Worm (Caenorhabditis elegans): ENCODE data around the gene lin-13.

DNA sequence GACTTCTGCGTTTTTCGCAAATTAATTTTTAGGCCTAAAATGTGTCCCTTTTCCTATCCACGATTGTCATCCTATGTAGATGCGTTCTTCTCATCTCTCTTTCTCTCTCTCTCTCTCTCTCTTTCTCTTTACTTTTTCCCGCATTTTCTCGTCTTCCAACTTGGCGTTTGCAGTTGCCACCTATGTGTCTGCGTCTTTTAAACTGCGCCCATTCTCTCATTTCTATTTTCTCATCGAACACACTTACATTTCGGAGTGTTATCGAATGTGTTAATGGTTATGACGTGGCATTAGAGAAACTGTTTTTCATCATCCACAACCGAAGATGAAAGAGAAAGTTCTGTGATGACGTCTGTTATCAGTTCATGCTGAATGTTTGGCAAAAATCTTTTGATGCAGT lies 19.2 kb upstream of the lin-13 start:
- TF ChIP-seq zag-1 (tag; optimal IDR thresholded peaks at IDR 0.05) = peak; percentile 44
- peak; percentile 94 for TF ChIP-seq fos-1 (tag; optimal IDR thresholded peaks at IDR 0.05)
- peak; percentile 82 for TF ChIP-seq blmp-1 (tag; optimal IDR thresholded peaks at IDR 0.05; ENCODE audit: insufficient read depth)
- no peak for TF ChIP-seq egl-27 (tag; optimal IDR thresholded peaks at IDR 0.05)
- TF ChIP-seq snpc-4 (tag; optimal IDR thresholded peaks at IDR 0.05) = no peak
- no peak for TF ChIP-seq skn-1 (tag; optimal IDR thresholded peaks at IDR 0.05)
- TF ChIP-seq dmd-4 (tag; optimal IDR thresholded peaks at IDR 0.05) = no peak
- peak; percentile 3 for TF ChIP-seq nhr-6 (tag; optimal IDR thresholded peaks at IDR 0.05)
- TF ChIP-seq nhr-237 (tag; optimal IDR thresholded peaks at IDR 0.05) = no peak
- no peak for TF ChIP-seq unc-62 (GFP tag; optimal IDR thresholded peaks at IDR 0.05)
- TF ChIP-seq ama-1 (optimal IDR thresholded peaks at IDR 0.05) = peak; percentile 50
- TF ChIP-seq elt-3 (tag; optimal IDR thresholded peaks at IDR 0.05) = no peak
- no peak for TF ChIP-seq nhr-77 (tag; optimal IDR thresholded peaks at IDR 0.05)
- peak in 1 of 2 experiments; percentile 76 for TF ChIP-seq lsy-2 (tag; optimal IDR thresholded peaks at IDR 0.05)

All from whole organism, L2 larva.